Fruit fly (Drosophila melanogaster): ENCODE results near the gene comt.

DNA sequence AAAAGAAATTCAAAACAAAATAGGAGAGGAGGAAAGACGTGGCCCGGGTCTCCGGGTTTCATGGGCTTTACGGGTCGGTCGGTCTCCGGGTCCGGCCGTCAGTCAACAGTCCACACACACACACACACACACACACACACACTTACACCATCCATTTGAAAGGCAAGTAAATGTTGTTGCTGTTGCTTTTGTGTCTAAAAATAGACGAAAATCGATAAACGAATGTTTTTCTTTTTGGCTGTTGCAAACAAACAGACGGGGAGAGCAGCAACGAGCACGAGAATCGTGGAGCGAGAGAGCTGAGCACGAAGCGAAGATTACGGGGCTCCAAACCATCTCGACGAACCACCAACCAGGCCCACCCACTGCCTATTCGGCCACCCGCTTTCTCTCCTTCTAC lies 21.4 kb downstream of the comt start:
- TF ChIP-seq GATAd (GFP tag; optimal IDR thresholded peaks at IDR 0.05) = no peak
- no peak for TF ChIP-seq Sp1 (GFP tag; optimal IDR thresholded peaks at IDR 0.05)
- no peak for TF ChIP-seq Jra (GFP tag; optimal IDR thresholded peaks at IDR 0.05)
- no peak for TF ChIP-seq Myc (optimal IDR thresholded peaks at IDR 0.05)
- no peak for TF ChIP-seq brk (GFP tag; optimal IDR thresholded peaks at IDR 0.05)
- no peak for TF ChIP-seq sv (GFP tag; optimal IDR thresholded peaks at IDR 0.05)
- no peak for TF ChIP-seq usp (GFP tag; optimal IDR thresholded peaks at IDR 0.05)
- TF ChIP-seq OdsH (GFP tag; optimal IDR thresholded peaks at IDR 0.05) = no peak
- TF ChIP-seq HLH106 (tag; optimal IDR thresholded peaks at IDR 0.05) = no peak
- no peak for TF ChIP-seq Hr78 (GFP tag; optimal IDR thresholded peaks at IDR 0.05)
- no peak for TF ChIP-seq br (GFP tag; optimal IDR thresholded peaks at IDR 0.05)
- no peak for TF ChIP-seq Abd-B (GFP tag; optimal IDR thresholded peaks at IDR 0.05)
- TF ChIP-seq Dif (GFP tag; optimal IDR thresholded peaks at IDR 0.05; ENCODE audit: partially characterized antibody) = no peak

All from whole organism, wandering third instar larva.